Fruit fly (Drosophila melanogaster) whole organism, adult: ENCODE measurements around the gene CG11417.

Source experiments
- Crg-1 ChIP-seq: fragments of 200-800 bp; sonication (Bioruptor generic); optimal IDR thresholded peaks from 2 replicates; lab custom pipeline; 2016; ENCODE audit warnings: missing biosample characterization, missing genetic modification characterization
- tj ChIP-seq: fragments of 200-800 bp; sonication (Bioruptor generic); optimal IDR thresholded peaks from 3 replicates; lab custom pipeline; 2017; ENCODE audit warnings: missing biosample characterization, mild to moderate bottlenecking, missing genetic modification characterization, moderate library complexity

dm6 chrX:1341528-1341927 is 12.3 kb upstream of the CG11417 start, which contains the start of gene CG11409:
- TF ChIP-seq Crg-1 = no peak
- TF ChIP-seq tj (GFP tag; lab: Kevin White, UChicago) = no peak
